Fruit fly (Drosophila melanogaster) whole organism, prepupa: ENCODE results near the gene CG46525.
A peak's percentile ranks its signal among the peaks of the same experiment; 100 is the strongest.

Experiments
- CG10669 ChIP-seq: fragments of 200-800 bp; sonication (Bioruptor generic); optimal IDR thresholded peaks from 3 replicates; lab custom pipeline; 2018; ENCODE audit warnings: missing biosample characterization, mild to moderate bottlenecking, missing genetic modification characterization, moderate library complexity
- CG11762 ChIP-seq: fragments of 200-800 bp; sonication (Bioruptor generic); optimal IDR thresholded peaks from 3 replicates; lab custom pipeline; 2016; ENCODE audit warnings: missing biosample characterization, missing genetic modification characterization; ENCODE audit not compliant: insufficient read depth
- CG11902 ChIP-seq: fragments of 200-800 bp; sonication (Bioruptor generic); optimal IDR thresholded peaks from 3 replicates; lab custom pipeline; 2016; ENCODE audit warnings: missing biosample characterization, missing genetic modification characterization
- CG15336 ChIP-seq: fragments of 200-800 bp; sonication (Bioruptor generic); IDR thresholded peaks from 2 replicates; pipeline ENCODE4 v1.3.6; 2022; ENCODE audit warnings: missing biosample characterization, missing genetic modification characterization
- CG1621 ChIP-seq: fragments of 200-800 bp; sonication (Bioruptor generic); optimal IDR thresholded peaks from 3 replicates; lab custom pipeline; 2018; ENCODE audit warnings: missing biosample characterization, mild to moderate bottlenecking, missing genetic modification characterization
- CG3032 ChIP-seq: fragments of 200-800 bp; optimal IDR thresholded peaks from 2 replicates; lab custom pipeline; 2019; ENCODE audit warnings: missing biosample characterization, mild to moderate bottlenecking, missing genetic modification characterization, moderate library complexity
- CG3919 ChIP-seq: fragments of 200-800 bp; sonication (Bioruptor generic); optimal IDR thresholded peaks from 3 replicates; lab custom pipeline; 2016; ENCODE audit warnings: missing biosample characterization, missing genetic modification characterization
- CG6276 ChIP-seq: fragments of 200-800 bp; sonication (Bioruptor generic); optimal IDR thresholded peaks from 2 replicates; lab custom pipeline; 2017; ENCODE audit warnings: missing biosample characterization, mild to moderate bottlenecking, missing genetic modification characterization
- CG6792 ChIP-seq: fragments of 200-800 bp; sonication (Bioruptor generic); optimal IDR thresholded peaks from 3 replicates; lab custom pipeline; 2016; ENCODE audit warnings: missing biosample characterization, missing genetic modification characterization
- CG6808 ChIP-seq: fragments of 200-800 bp; sonication (Bioruptor generic); optimal IDR thresholded peaks from 3 replicates; lab custom pipeline; 2017; ENCODE audit warnings: missing biosample characterization, missing genetic modification characterization, mild to moderate bottlenecking, moderate library complexity, missing genetic modification reagents
- CG6854 ChIP-seq: fragments of 200-800 bp; sonication (Bioruptor generic); optimal IDR thresholded peaks from 2 replicates; lab custom pipeline; 2017; ENCODE audit warnings: missing biosample characterization, mild to moderate bottlenecking, missing genetic modification characterization
- CG7368 ChIP-seq: fragments of 200-800 bp; sonication (Bioruptor generic); optimal IDR thresholded peaks from 3 replicates; lab custom pipeline; 2016; ENCODE audit warnings: missing biosample characterization, missing genetic modification characterization
- CG8632 ChIP-seq: fragments of 200-800 bp; sonication (Bioruptor generic); optimal IDR thresholded peaks from 3 replicates; lab custom pipeline; 2016; ENCODE audit warnings: missing biosample characterization, missing genetic modification characterization
- CG9139 ChIP-seq: fragments of 200-800 bp; sonication (Bioruptor generic); optimal IDR thresholded peaks from 3 replicates; lab custom pipeline; 2017; ENCODE audit warnings: missing biosample characterization, mild to moderate bottlenecking, missing genetic modification characterization
- Ets21C ChIP-seq: fragments of 200-800 bp; sonication (Bioruptor generic); optimal IDR thresholded peaks from 3 replicates; lab custom pipeline; 2016; ENCODE audit warnings: missing biosample characterization, missing genetic modification characterization
- Ets96B ChIP-seq: fragments of 200-800 bp; optimal IDR thresholded peaks from 2 replicates; lab custom pipeline; 2019; ENCODE audit warnings: missing biosample characterization, mild to moderate bottlenecking, missing genetic modification characterization, moderate library complexity
- OdsH ChIP-seq: fragments of 200-800 bp; sonication (Bioruptor generic); optimal IDR thresholded peaks from 3 replicates; lab custom pipeline; 2016; ENCODE audit warnings: missing biosample characterization, missing genetic modification characterization
- Smox ChIP-seq: fragments of 200-800 bp; sonication (Bioruptor generic); optimal IDR thresholded peaks from 3 replicates; lab custom pipeline; 2016; ENCODE audit warnings: missing biosample characterization, missing genetic modification characterization
- Sox102F ChIP-seq: fragments of 200-800 bp; sonication (Bioruptor generic); optimal IDR thresholded peaks from 2 replicates; lab custom pipeline; 2016; ENCODE audit warnings: missing biosample characterization, mild to moderate bottlenecking, missing genetic modification characterization
- Sox14 ChIP-seq: fragments of 200-800 bp; sonication (Bioruptor generic); optimal IDR thresholded peaks from 3 replicates; lab custom pipeline; 2016; ENCODE audit warnings: missing biosample characterization, missing genetic modification characterization
- Sox15 ChIP-seq: fragments of 200-800 bp; sonication (Bioruptor generic); optimal IDR thresholded peaks from 3 replicates; lab custom pipeline; 2016; ENCODE audit warnings: missing biosample characterization, missing genetic modification characterization
- achi ChIP-seq: fragments of 200-800 bp; sonication (Bioruptor generic); optimal IDR thresholded peaks from 3 replicates; lab custom pipeline; 2016; ENCODE audit warnings: missing biosample characterization, missing genetic modification characterization
- acj6 ChIP-seq: fragments of 200-800 bp; sonication (Bioruptor generic); optimal IDR thresholded peaks from 3 replicates; lab custom pipeline; 2016; ENCODE audit warnings: missing biosample characterization, missing genetic modification characterization
- dac ChIP-seq: fragments of 200-800 bp; sonication (Bioruptor generic); optimal IDR thresholded peaks from 2 replicates; lab custom pipeline; 2017; ENCODE audit warnings: missing biosample characterization, mild to moderate bottlenecking, missing genetic modification characterization
- dsx ChIP-seq: fragments of 200-800 bp; optimal IDR thresholded peaks from 3 replicates; lab custom pipeline; 2019; ENCODE audit warnings: missing biosample characterization, mild to moderate bottlenecking, missing genetic modification characterization, moderate library complexity; ENCODE audit not compliant: poor library complexity, severe bottlenecking
- eg ChIP-seq: fragments of 200-800 bp; sonication (Bioruptor generic); IDR thresholded peaks from 3 replicates; pipeline ENCODE4 v1.3.6; 2022; ENCODE audit warnings: missing biosample characterization, missing genetic modification characterization
- esn ChIP-seq: fragments of 200-800 bp; sonication (Bioruptor generic); optimal IDR thresholded peaks from 2 replicates; lab custom pipeline; 2016; ENCODE audit warnings: missing biosample characterization, mild to moderate bottlenecking, missing genetic modification characterization, moderate library complexity
- fd85E ChIP-seq: fragments of 200-800 bp; sonication (Bioruptor generic); optimal IDR thresholded peaks from 3 replicates; lab custom pipeline; 2016; ENCODE audit warnings: missing biosample characterization, missing genetic modification characterization
- net ChIP-seq: fragments of 200-800 bp; sonication (Bioruptor generic); optimal IDR thresholded peaks from 3 replicates; lab custom pipeline; 2016; ENCODE audit warnings: missing biosample characterization, missing genetic modification characterization
- salr ChIP-seq, 2 experiments: fragments of 200-800 bp; sonication (Bioruptor generic); optimal IDR thresholded peaks; 3 replicates each; lab custom pipeline; 2016 to 2018; ENCODE audit warnings: missing biosample characterization in 2 of 2, missing genetic modification characterization in 2 of 2, mild to moderate bottlenecking in 1 of 2
- spab ChIP-seq: fragments of 200-800 bp; sonication (Bioruptor generic); optimal IDR thresholded peaks from 2 replicates; lab custom pipeline; 2017; ENCODE audit warnings: missing biosample characterization, mild to moderate bottlenecking, missing genetic modification characterization, missing genetic modification reagents
- svp ChIP-seq: fragments of 200-800 bp; sonication (Bioruptor generic); peaks from one replicate; lab custom pipeline; 2016; ENCODE audit warnings: missing biosample characterization, missing genetic modification characterization
- topi ChIP-seq: fragments of 200-800 bp; sonication (Bioruptor generic); optimal IDR thresholded peaks from 3 replicates; lab custom pipeline; 2016; ENCODE audit warnings: missing biosample characterization, missing genetic modification characterization

The CG46525 gene

dm6 chr3L:17433555-17433954 lies 41.5 kb upstream of the CG46525 start, which contains the start of the genes Coq4 and CG32176 (continued):
- TF ChIP-seq net (GFP tag; lab: Kevin White, UChicago) (peak; percentile 98), spab (GFP tag; lab: Kevin White, UChicago) (peak; percentile 86), CG1621 (tag; lab: Kevin White, UChicago) (peak; percentile 94), topi (peak; percentile 97), CG3919 (GFP tag; lab: Kevin White, UChicago) (peak; percentile 98), Sox102F (peak; percentile 98), esn (peak; percentile 99), CG8632 (GFP tag; lab: Kevin White, UChicago) (peak; percentile 94)

- no peak for TF ChIP-seq dsx (GFP tag; lab: Kevin White, UChicago)
- TF ChIP-seq CG11902 (GFP tag; lab: Kevin White, UChicago) = no peak
- TF ChIP-seq Sox15 = no peak
- no peak for TF ChIP-seq dac (GFP tag; lab: Kevin White, UChicago)
- TF ChIP-seq CG9139 (GFP tag; lab: Kevin White, UChicago) = no peak
- no peak for TF ChIP-seq Ets96B (tag; lab: Kevin White, UChicago)
- no peak for TF ChIP-seq CG7368
- no peak for TF ChIP-seq Smox
- no peak for TF ChIP-seq CG6808 (GFP tag; lab: Kevin White, UChicago)
- TF ChIP-seq CG10669 = no peak
- TF ChIP-seq fd85E (GFP tag; lab: Kevin White, UChicago) = no peak
- no peak for TF ChIP-seq Ets21C
- no peak for TF ChIP-seq CG6276 (GFP tag; lab: Kevin White, UChicago)
- TF ChIP-seq Sox14 = no peak
- TF ChIP-seq svp (GFP tag; lab: Kevin White, UChicago) = no peak
- TF ChIP-seq CG1621 (tag; lab: Kevin White, UChicago) = no peak
- TF ChIP-seq CG15336 (GFP tag; lab: Robert Waterston, UW) = no peak
- TF ChIP-seq eg = no peak
These were observed 38.7 kb upstream of the CG46525 start, which contains the start of gene CG12229 for dm6 chr3L:17436331-17436730. CG12229 (minus strand) TSS chr3L:17436431.

DNA sequence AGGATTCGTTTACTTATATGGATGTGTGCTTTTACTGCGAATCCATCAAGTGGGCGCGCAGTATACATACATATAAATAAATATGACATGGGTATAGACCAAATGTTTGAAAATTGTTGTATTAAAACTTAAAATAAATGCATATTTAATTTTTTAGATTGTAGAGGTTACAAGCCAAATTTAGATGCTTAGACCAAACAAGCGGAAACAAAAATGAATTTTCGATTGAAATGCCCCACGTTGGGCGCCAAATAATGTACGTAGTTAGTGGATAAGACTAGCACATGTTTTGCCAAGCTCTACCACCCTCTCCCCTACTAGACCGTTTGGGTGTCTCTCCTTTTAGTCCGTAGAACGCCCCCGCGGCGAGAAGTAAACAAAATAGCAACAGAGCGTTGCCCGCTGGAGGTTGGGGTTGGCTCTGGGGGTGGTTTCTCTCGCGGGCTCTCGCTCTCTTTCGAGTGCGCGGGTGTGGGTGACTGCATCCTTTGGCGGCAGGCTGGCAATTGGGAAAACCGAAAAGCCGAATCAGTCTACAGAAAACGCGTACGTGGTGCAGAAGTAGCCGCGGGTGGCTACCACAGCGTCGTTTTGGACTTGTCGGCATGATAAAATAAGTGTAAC lies 36.0 kb upstream of the CG46525 start, which contains the start of gene CG18265:
Gene CG18265, plus strand, starts transcription at position 530 of the 624 bp plus-strand sequence.
- TF ChIP-seq CG3032 (no peak), spab (GFP tag; lab: Kevin White, UChicago) (no peak), CG7368 (peak; percentile 4), dsx (GFP tag; lab: Kevin White, UChicago) (no peak)

DNA sequence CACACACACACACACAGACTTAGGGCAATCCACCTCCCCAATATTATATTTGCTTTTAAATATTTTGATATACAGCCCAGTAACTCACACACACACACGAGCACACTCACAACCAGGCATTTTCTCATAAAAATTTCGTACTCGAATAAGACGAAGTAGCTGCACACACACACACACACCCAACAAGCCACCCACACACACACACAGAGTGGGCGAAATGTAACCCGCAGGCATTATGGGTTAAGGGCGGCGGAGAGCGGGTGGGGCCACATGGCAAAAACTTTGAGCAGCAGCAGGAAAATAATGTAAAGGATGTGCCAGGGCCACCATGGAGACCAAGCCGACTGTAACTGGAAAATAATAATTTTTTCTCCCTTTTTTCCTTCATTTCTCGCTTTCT lies 33.4 kb upstream of the CG46525 start:
- TF ChIP-seq achi = no peak
- no peak for TF ChIP-seq acj6 (GFP tag; lab: Kevin White, UChicago)
- TF ChIP-seq CG6792 = no peak
- TF ChIP-seq CG11762 (GFP tag; lab: Kevin White, UChicago) = no peak
- TF ChIP-seq, all 60 proteins: peak for 0

dm6 chr3L:17444569-17444968 lies 30.5 kb upstream of the CG46525 start:
- TF ChIP-seq CG6854 (GFP tag; lab: Kevin White, UChicago) = no peak
- TF ChIP-seq CG3032 = no peak
- no peak for TF ChIP-seq salr (GFP tag; optimal IDR thresholded peaks at IDR 0.05; lab: Kevin White, UChicago)
- no peak for TF ChIP-seq Sox15
- TF ChIP-seq OdsH (GFP tag; lab: Kevin White, UChicago) = no peak
